Worm (Caenorhabditis elegans) whole organism, L3 larva: ENCODE measurements around the gene srxa-1.

Experiments
- R02D3.7 ChIP-seq: fragments of 150-350 bp; optimal IDR thresholded peaks from 2 replicates; lab custom pipeline; 2014; ENCODE audit warnings: missing biosample characterization, missing genetic modification characterization
- ZK546.5 ChIP-seq: sonication (generic microtip); optimal IDR thresholded peaks from 2 replicates; lab custom pipeline; 2017; ENCODE audit warnings: missing biosample characterization, missing genetic modification characterization
- aly-2 ChIP-seq: fragments of 150-350 bp; optimal IDR thresholded peaks from 2 replicates; lab custom pipeline; 2014; ENCODE audit warnings: missing biosample characterization, missing genetic modification characterization
- ama-1 ChIP-seq: fragments of 150-350 bp; optimal IDR thresholded peaks from 2 replicates; lab custom pipeline; 2018
- ceh-16 ChIP-seq: sonication (generic microtip); optimal IDR thresholded peaks from 2 replicates; lab custom pipeline; 2017; ENCODE audit warnings: missing biosample characterization, missing genetic modification characterization
- ceh-82 ChIP-seq: fragments of 150-350 bp; optimal IDR thresholded peaks from 2 replicates; lab custom pipeline; 2014; ENCODE audit warnings: missing biosample characterization, missing genetic modification characterization
- ceh-9 ChIP-seq: sonication (generic microtip); optimal IDR thresholded peaks from 2 replicates; lab custom pipeline; 2018; ENCODE audit warnings: missing biosample characterization, missing genetic modification characterization
- daf-12 ChIP-seq: fragments of 150-350 bp; optimal IDR thresholded peaks from 2 replicates; lab custom pipeline; 2014; ENCODE audit warnings: missing biosample characterization, missing genetic modification reagents, missing genetic modification characterization
- egl-27 ChIP-seq: sonication (generic microtip); optimal IDR thresholded peaks from 4 replicates; lab custom pipeline; 2017; ENCODE audit warnings: missing biosample characterization, missing genetic modification reagents, missing genetic modification characterization
- elt-1 ChIP-seq: fragments of 150-350 bp; optimal IDR thresholded peaks from 2 replicates; lab custom pipeline; 2014; ENCODE audit warnings: missing biosample characterization, missing genetic modification characterization
- elt-3 ChIP-seq, 3 experiments: fragments of 150-350 bp in 1 of 3; sonication (generic microtip) in 2 of 3; optimal IDR thresholded peaks; 2 replicates in 2 of 3; 4 replicates in 1 of 3; lab custom pipeline; 2014 to 2017; ENCODE audit warnings: missing biosample characterization in 3 of 3, missing genetic modification characterization in 3 of 3
- eor-1 ChIP-seq, 2 experiments: fragments of 150-350 bp; optimal IDR thresholded peaks; 2 replicates each; lab custom pipeline; 2014 to 2018; ENCODE audit warnings: missing biosample characterization in 2 of 2, missing genetic modification characterization in 2 of 2
- fkh-10 ChIP-seq: sonication (generic microtip); optimal IDR thresholded peaks from 2 replicates; lab custom pipeline; 2017; ENCODE audit warnings: missing biosample characterization, missing genetic modification reagents, missing genetic modification characterization
- fos-1 ChIP-seq: fragments of 150-350 bp; optimal IDR thresholded peaks from 2 replicates; lab custom pipeline; 2014; ENCODE audit warnings: missing biosample characterization, missing genetic modification characterization
- hmg-11 ChIP-seq: sonication (generic microtip); optimal IDR thresholded peaks from 2 replicates; lab custom pipeline; 2016; ENCODE audit warnings: missing genetic modification characterization, missing compliant biosample characterization
- jun-1 ChIP-seq: fragments of 150-350 bp; optimal IDR thresholded peaks from 2 replicates; lab custom pipeline; 2014; ENCODE audit warnings: missing biosample characterization, missing genetic modification reagents, missing genetic modification characterization
- lin-15B ChIP-seq: fragments of 150-350 bp; optimal IDR thresholded peaks from 2 replicates; lab custom pipeline; 2014; ENCODE audit warnings: missing biosample characterization, missing genetic modification characterization
- nfya-1 ChIP-seq: sonication (generic microtip); optimal IDR thresholded peaks from 2 replicates; lab custom pipeline; 2017; ENCODE audit warnings: missing genetic modification characterization, mild to moderate bottlenecking, missing compliant biosample characterization, antibody characterized with exemption, moderate library complexity; ENCODE audit not compliant: insufficient read depth
- nhr-237 ChIP-seq: fragments of 150-350 bp; optimal IDR thresholded peaks from 2 replicates; lab custom pipeline; 2014; ENCODE audit warnings: missing biosample characterization, missing genetic modification characterization
- nhr-25 ChIP-seq: sonication (generic microtip); optimal IDR thresholded peaks from 2 replicates; lab custom pipeline; 2017; ENCODE audit warnings: missing biosample characterization, missing genetic modification characterization
- nhr-28 ChIP-seq: fragments of 150-350 bp; optimal IDR thresholded peaks from 2 replicates; lab custom pipeline; 2014; ENCODE audit warnings: missing biosample characterization, missing genetic modification characterization
- nhr-43 ChIP-seq: sonication (generic microtip); optimal IDR thresholded peaks from 2 replicates; lab custom pipeline; 2016; ENCODE audit warnings: mild to moderate bottlenecking, missing genetic modification characterization, missing compliant biosample characterization; ENCODE audit not compliant: poor library complexity, severe bottlenecking
- nhr-76 ChIP-seq: fragments of 150-350 bp; sonication (generic microtip); optimal IDR thresholded peaks from 5 replicates; lab custom pipeline; 2014; ENCODE audit warnings: missing biosample characterization, missing genetic modification characterization
- pha-4 ChIP-seq: fragments of 150-350 bp; optimal IDR thresholded peaks from 2 replicates; lab custom pipeline; 2014; ENCODE audit warnings: missing biosample characterization, missing genetic modification reagents, missing genetic modification characterization
- pqm-1 ChIP-seq: fragments of 150-350 bp; optimal IDR thresholded peaks from 2 replicates; lab custom pipeline; 2017; ENCODE audit warnings: missing biosample characterization, missing genetic modification characterization, inconsistent platforms
- sea-2 ChIP-seq: fragments of 150-350 bp; sonication (generic microtip); optimal IDR thresholded peaks from 4 replicates; lab custom pipeline; 2014; ENCODE audit warnings: missing biosample characterization, missing genetic modification reagents, missing genetic modification characterization
- skn-1 ChIP-seq: fragments of 150-350 bp; optimal IDR thresholded peaks from 2 replicates; lab custom pipeline; 2014; ENCODE audit warnings: missing biosample characterization, missing genetic modification characterization
- snpc-4 ChIP-seq: fragments of 150-350 bp; optimal IDR thresholded peaks from 2 replicates; lab custom pipeline; 2014; ENCODE audit warnings: missing biosample characterization, missing genetic modification characterization
- unc-39 ChIP-seq: sonication (generic microtip); optimal IDR thresholded peaks from 4 replicates; lab custom pipeline; 2017; ENCODE audit warnings: missing biosample characterization, missing genetic modification characterization
- unc-62 ChIP-seq: fragments of 150-350 bp; sonication (generic microtip); optimal IDR thresholded peaks from 4 replicates; lab custom pipeline; 2014; ENCODE audit warnings: missing biosample characterization, missing genetic modification reagents, missing genetic modification characterization
- ztf-11 ChIP-seq: fragments of 150-350 bp; optimal IDR thresholded peaks from 2 replicates; lab custom pipeline; 2014; ENCODE audit warnings: missing biosample characterization, missing genetic modification characterization

srxa-1 gene

ce11 chrV:20728763-20729350, 3.0 kb upstream of the srxa-1 start, which contains the start of gene ipla-3 (continued):
- TF ChIP-seq egl-27 (tag; lab: Kevin White, UChicago) = no peak
- no peak for TF ChIP-seq ceh-9 (tag; lab: Kevin White, UChicago)
- TF ChIP-seq elt-3 (tag; optimal IDR thresholded peaks at IDR 0.05; lab: Kevin White, UChicago) = no peak
- no peak for TF ChIP-seq ztf-11 (tag; lab: Kevin White, UChicago)

ce11 chrV:20734658-20735057, 2.8 kb downstream of the srxa-1 start, which contains the start of gene srxa-6:
TSS of gene srxa-6 (plus strand) at chrV:20734958.
- TF ChIP-seq sea-2 (GFP tag; lab: Kevin White, UChicago) (no peak), daf-12 (no peak), unc-62 (GFP tag; lab: Kevin White, UChicago) (no peak), eor-1 (tag; optimal IDR thresholded peaks at IDR 0.05; lab: Kevin White, UChicago) (no peak), pha-4 (tag; lab: Kevin White, UChicago) (no peak), ceh-9 (tag; lab: Kevin White, UChicago) (no peak), pqm-1 (no peak), nhr-43 (tag; lab: Kevin White, UChicago) (no peak), ZK546.5 (tag; lab: Kevin White, UChicago) (no peak), skn-1 (tag; lab: Kevin White, UChicago) (no peak)

- peak; percentile 4 for TF ChIP-seq nfya-1
- TF ChIP-seq fos-1 (tag; lab: Kevin White, UChicago) = no peak
- TF ChIP-seq, all 47 proteins: peak for 1
Measured at ce11 chrV:20739387-20739786, 7.5 kb downstream of the srxa-1 start.

- TF ChIP-seq ceh-82 (tag; lab: Kevin White, UChicago) (no peak), unc-39 (tag; lab: Kevin White, UChicago) (no peak), nfya-1 (peak; percentile 25), hmg-11 (tag; lab: Kevin White, UChicago) (peak; percentile 39), lin-15B (tag; lab: Kevin White, UChicago) (peak; percentile 19), pha-4 (tag; lab: Kevin White, UChicago) (peak; percentile 59), ama-1 (lab: Kevin White, UChicago) (peak; percentile 13), nhr-25 (no peak), fkh-10 (GFP tag; lab: Kevin White, UChicago) (no peak), jun-1 (tag; lab: Kevin White, UChicago) (no peak)
- TF ChIP-seq, all 47 proteins: peak for 5
Measured at ce11 chrV:20744290-20744837, 12.5 kb downstream of the srxa-1 start, which contains the start of gene dnj-25. TSS of gene dnj-25 (minus strand) at chrV:20744346.

ce11 chrV:20745278-20745677, 13.4 kb downstream of the srxa-1 start:
- TF ChIP-seq R02D3.7 (tag; lab: Kevin White, UChicago) (no peak), nhr-25 (no peak), elt-1 (tag; lab: Kevin White, UChicago) (no peak), aly-2 (tag; lab: Kevin White, UChicago) (no peak), lin-15B (tag; lab: Kevin White, UChicago) (no peak), nhr-237 (tag; lab: Kevin White, UChicago) (no peak), pha-4 (tag; lab: Kevin White, UChicago) (no peak), fkh-10 (GFP tag; lab: Kevin White, UChicago) (no peak), ceh-82 (tag; lab: Kevin White, UChicago) (no peak), eor-1 (tag; optimal IDR thresholded peaks at IDR 0.05; lab: Kevin White, UChicago) (no peak), jun-1 (tag; lab: Kevin White, UChicago) (no peak), unc-39 (tag; lab: Kevin White, UChicago) (no peak)

DNA sequence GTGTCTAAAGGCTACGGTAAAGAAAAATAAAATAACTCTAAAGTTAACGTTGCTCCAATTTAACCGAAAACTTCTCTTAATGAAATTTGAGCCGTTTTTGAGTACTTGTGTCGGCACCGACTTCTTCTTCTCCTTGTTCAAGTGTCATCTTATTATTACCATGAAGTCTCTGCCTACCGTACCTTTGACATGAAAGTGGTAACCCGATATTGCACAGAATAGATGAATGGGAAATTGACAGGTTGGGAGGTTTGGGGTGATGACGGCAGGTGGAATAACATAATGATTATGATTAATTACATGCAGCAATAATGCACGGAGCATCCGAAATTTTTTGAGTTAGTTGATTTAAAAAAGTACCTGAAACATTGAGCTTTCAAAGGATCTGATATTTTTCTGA, 14.9 kb downstream of the srxa-1 start:
- no peak for TF ChIP-seq sea-2 (GFP tag; lab: Kevin White, UChicago)
- no peak for TF ChIP-seq daf-12
- no peak for TF ChIP-seq snpc-4 (tag; lab: Kevin White, UChicago)
- TF ChIP-seq nhr-76 = no peak
- no peak for TF ChIP-seq unc-62 (GFP tag; lab: Kevin White, UChicago)
- TF ChIP-seq nhr-28 (tag; lab: Kevin White, UChicago) = no peak
- no peak for TF ChIP-seq ceh-9 (tag; lab: Kevin White, UChicago)
- no peak for TF ChIP-seq ceh-16
